Fruit fly (Drosophila melanogaster) S2 (cell line): ENCODE results near the gene bun.

Experiments used
- CG8478 ChIP-seq: fragments of >200 bp; optimal IDR thresholded peaks from 2 replicates; lab custom pipeline; 2018
- CTCF ChIP-seq, 2 experiments: fragments of >200 bp; optimal IDR thresholded peaks; 2 replicates each; lab custom pipeline; 2018

dm6 chr2L:12480846-12481245 is 65.6 kb downstream of the bun start:
- no peak for TF ChIP-seq CG8478 (lab: Kevin White, UChicago)
- no peak for TF ChIP-seq CTCF (optimal IDR thresholded peaks at IDR 0.05; lab: Kevin White, UChicago)
